Fruit fly (Drosophila melanogaster): Measurements from ENCODE around the gene RpS13.

Gene RpS13

DNA sequence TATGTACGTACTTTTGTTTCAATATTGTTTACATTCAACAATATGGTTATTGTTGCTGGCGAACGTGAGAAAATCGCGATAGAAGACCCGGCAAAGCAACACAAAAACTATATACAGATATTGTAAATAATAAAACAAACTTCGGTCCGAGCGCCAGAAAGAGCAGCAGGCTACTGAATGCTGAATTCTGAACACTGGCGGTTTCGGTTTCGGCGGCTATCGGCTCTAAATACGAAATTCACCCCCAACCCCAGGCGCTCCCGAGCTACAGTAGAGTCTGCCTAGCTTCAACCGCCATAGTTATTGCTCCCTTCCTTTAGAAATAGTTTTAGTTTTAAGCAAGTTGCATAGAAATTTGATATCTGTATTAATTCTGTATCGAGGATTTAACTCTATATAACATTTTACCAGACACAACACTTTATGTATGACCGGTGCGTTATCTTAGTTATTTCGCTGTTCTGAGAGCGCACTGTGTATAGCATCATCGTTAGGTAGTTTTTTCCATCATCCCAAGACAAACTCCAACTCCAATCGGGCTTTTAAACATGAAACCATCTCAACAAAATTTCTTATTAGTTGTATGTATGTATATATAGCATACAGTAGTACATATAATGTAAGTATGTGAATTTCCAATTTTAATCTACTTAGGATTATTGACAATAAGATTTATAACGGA is 2.0 kb downstream of the RpS13 start, which contains the start of gene CG7627 (continued):
- TF ChIP-seq dm (GFP tag; optimal IDR thresholded peaks at IDR 0.05) (peak; percentile 52), Xbp1 (GFP tag; optimal IDR thresholded peaks at IDR 0.05) (peak; percentile 72), sob (GFP tag; IDR thresholded peaks at IDR 0.05) (peak; percentile 64), lmd (GFP tag; IDR thresholded peaks at IDR 0.05) (peak; percentile 85), CG7963 (GFP tag; IDR thresholded peaks at IDR 0.05; ENCODE audit: partially characterized antibody) (no peak), cg (GFP tag; optimal IDR thresholded peaks at IDR 0.05) (no peak), eve (GFP tag; optimal IDR thresholded peaks at IDR 0.05) (peak in 1 of 2 experiments; percentile 82), CG7357 (GFP tag; IDR thresholded peaks at IDR 0.05) (peak; percentile 73; the same call in 2 of the 3 replicates), phol (tag; optimal IDR thresholded peaks at IDR 0.05) (peak; percentile 70), Hr51 (GFP tag; optimal IDR thresholded peaks at IDR 0.05) (peak; percentile 21 to 77), CG13775 (GFP tag; optimal IDR thresholded peaks at IDR 0.05) (peak; percentile 60), CG18619 (GFP tag; optimal IDR thresholded peaks at IDR 0.05) (peak; percentile 71), CG9727 (GFP tag; optimal IDR thresholded peaks at IDR 0.05) (peak; percentile 82), luna (GFP tag; optimal IDR thresholded peaks at IDR 0.05) (peak; percentile 1), az2 (GFP tag; optimal IDR thresholded peaks at IDR 0.05) (peak; percentile 70), CG1647 (GFP tag; optimal IDR thresholded peaks at IDR 0.05) (peak; percentile 46), GATAe (GFP tag; conservative IDR thresholded peaks at IDR 0.05) (peak; percentile 38; the same call in 1 of the 2 replicates), lov (optimal IDR thresholded peaks at IDR 0.05) (no peak), lov (GFP tag; IDR thresholded peaks at IDR 0.05) (peak; percentile 68; the same call in 2 of the 3 replicates), CG2116 (GFP tag; optimal IDR thresholded peaks at IDR 0.05) (peak; percentile 17), shn (GFP tag; optimal IDR thresholded peaks at IDR 0.05) (peak; percentile 79), Chrac-16 (GFP tag; optimal IDR thresholded peaks at IDR 0.05) (peak; percentile 62), prd (optimal IDR thresholded peaks at IDR 0.05) (no peak), prd (GFP tag; IDR thresholded peaks at IDR 0.05) (peak; percentile 81), CG17359 (tag; optimal IDR thresholded peaks at IDR 0.05) (peak; percentile 81), CG7745 (tag; optimal IDR thresholded peaks at IDR 0.05) (no peak), Drgx (GFP tag; IDR thresholded peaks at IDR 0.05) (peak; percentile 76), Vsx1 (GFP tag; optimal IDR thresholded peaks at IDR 0.05) (peak; percentile 19), CG11085 (GFP tag; IDR thresholded peaks at IDR 0.05) (peak; percentile 72; the same call in 1 of the 2 replicates), Oaz (GFP tag; IDR thresholded peaks at IDR 0.05) (peak; percentile 48; the same call in 1 of the 2 replicates), Atf6 (GFP tag; IDR thresholded peaks at IDR 0.05) (peak; percentile 85), Elba2 (GFP tag; optimal IDR thresholded peaks at IDR 0.05) (peak; percentile 89), CG1233 (GFP tag; optimal IDR thresholded peaks at IDR 0.05) (peak; percentile 54), CG9437 (GFP tag; optimal IDR thresholded peaks at IDR 0.05) (peak; percentile 67), wek (GFP tag; optimal IDR thresholded peaks at IDR 0.05) (peak; percentile 30), Usf (GFP tag; optimal IDR thresholded peaks at IDR 0.05) (peak; percentile 51), CG32767 (GFP tag; IDR thresholded peaks at IDR 0.05) (peak; percentile 64; the same call in 1 of the 2 replicates), fru (optimal IDR thresholded peaks at IDR 0.05) (no peak), disco-r (GFP tag; optimal IDR thresholded peaks at IDR 0.05) (peak; percentile 74), nau (GFP tag; optimal IDR thresholded peaks at IDR 0.05) (peak; percentile 34), unc-4 (GFP tag; IDR thresholded peaks at IDR 0.05; ENCODE audit: partially characterized antibody) (no peak), Bdp1 (GFP tag; optimal IDR thresholded peaks at IDR 0.05) (peak; percentile 61), Stat92E (GFP tag; optimal IDR thresholded peaks at IDR 0.05) (no peak), CG11723 (GFP tag; optimal IDR thresholded peaks at IDR 0.05) (peak; percentile 50), p53 (GFP tag; optimal IDR thresholded peaks at IDR 0.05) (peak; percentile 9), Sry-β (GFP tag; optimal IDR thresholded peaks at IDR 0.05) (no peak), emc (GFP tag; optimal IDR thresholded peaks at IDR 0.05) (peak; percentile 39), dimm (GFP tag; IDR thresholded peaks at IDR 0.05) (peak; percentile 70; the same call in 1 of the 2 replicates), CG15696 (tag; optimal IDR thresholded peaks at IDR 0.05) (peak; percentile 65), chm (GFP tag; IDR thresholded peaks at IDR 0.05) (peak; percentile 72; the same call in 1 of the 2 replicates)

Measured in whole organism, embryonic.